Fruit fly (Drosophila melanogaster) whole organism: ENCODE results near the gene Lip4.

Experiments used
- CG8478 ChIP-seq: fragments of >200 bp; optimal IDR thresholded peaks from 2 replicates; lab custom pipeline; 2018; ENCODE audit warnings: inconsistent platforms
- Dll ChIP-seq: fragments of >200 bp; optimal IDR thresholded peaks from 2 replicates; lab custom pipeline; 2017
- EcR ChIP-seq, 2 experiments: fragments of >200 bp; optimal IDR thresholded peaks; 2 replicates each; lab custom pipeline; 2017; ENCODE audit warnings: missing biosample characterization in 2 of 2, missing genetic modification characterization in 2 of 2, missing genetic modification reagents in 2 of 2
- pan ChIP-seq: fragments of >200 bp; optimal IDR thresholded peaks from 2 replicates; lab custom pipeline; 2017
- psq ChIP-seq: fragments of >200 bp; optimal IDR thresholded peaks from 2 replicates; lab custom pipeline; 2017
- usp ChIP-seq: fragments of >200 bp; optimal IDR thresholded peaks from 2 replicates; lab custom pipeline; 2017; ENCODE audit warnings: missing biosample characterization, missing genetic modification characterization, mixed read lengths

DNA sequence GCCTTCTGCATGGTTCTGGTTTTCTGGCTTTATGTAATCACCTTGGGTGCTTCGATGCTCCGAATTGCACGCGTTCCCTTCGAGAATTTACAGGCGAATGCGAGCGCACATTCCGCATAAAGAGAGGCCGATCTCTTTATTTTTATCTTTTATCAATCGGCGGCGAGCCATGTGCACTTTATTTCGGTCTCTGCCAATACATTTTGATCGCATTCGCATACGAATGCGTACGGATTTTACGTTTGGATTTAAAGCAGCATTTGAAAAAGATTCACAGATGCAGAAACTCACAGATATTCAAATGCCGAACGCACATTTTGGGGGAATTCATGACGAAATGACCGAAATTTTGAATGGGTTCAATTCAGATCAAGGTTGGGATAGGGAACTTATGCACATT lies 36.0 kb upstream of the Lip4 start, which contains the start of gene CG13144:
- TF ChIP-seq Dll (no peak), pan (lab: Kevin White, UChicago) (no peak), usp (no peak), CG8478 (lab: Kevin White, UChicago) (no peak), EcR (GFP tag; optimal IDR thresholded peaks at IDR 0.05; lab: Kevin White, UChicago) (no peak), psq (lab: Kevin White, UChicago) (no peak)
